Fruit fly (Drosophila melanogaster) whole organism, embryonic: Measurements from ENCODE around the gene swa.

Experiments
- Bgb ChIP-seq: fragments of 200-800 bp; sonication (Bioruptor generic); IDR thresholded peaks from 2 replicates; pipeline ENCODE4 v1.3.6; 2022; ENCODE audit warnings: missing biosample characterization, missing genetic modification characterization; ENCODE audit not compliant: partially characterized antibody
- CG10267 ChIP-seq: fragments of 200-800 bp; sonication (Bioruptor generic); optimal IDR thresholded peaks from 2 replicates; lab custom pipeline; 2018; ENCODE audit warnings: missing biosample characterization, mild to moderate bottlenecking, missing genetic modification characterization, moderate library complexity
- CG10565 ChIP-seq: fragments of 200-800 bp; sonication (Bioruptor generic); optimal IDR thresholded peaks from 3 replicates; lab custom pipeline; 2016; ENCODE audit warnings: missing biosample characterization, mild to moderate bottlenecking, missing genetic modification characterization
- CG10654 ChIP-seq: fragments of 200-800 bp; sonication (Bioruptor generic); optimal IDR thresholded peaks from 2 replicates; lab custom pipeline; 2016; ENCODE audit warnings: missing biosample characterization, missing genetic modification characterization
- CG11247 ChIP-seq: fragments of 200-800 bp; sonication (Bioruptor generic); IDR thresholded peaks from 2 replicates; pipeline ENCODE4 v1.3.6; 2022; ENCODE audit warnings: missing biosample characterization, missing genetic modification characterization
- CG11504 ChIP-seq: fragments of 200-800 bp; sonication (Bioruptor generic); optimal IDR thresholded peaks from 3 replicates; lab custom pipeline; 2019; ENCODE audit warnings: missing biosample characterization, mild to moderate bottlenecking, missing genetic modification characterization, moderate library complexity
- CG12219 ChIP-seq: fragments of 200-800 bp; sonication (Bioruptor generic); optimal IDR thresholded peaks from 3 replicates; lab custom pipeline; 2018; ENCODE audit warnings: missing biosample characterization, mild to moderate bottlenecking, missing genetic modification characterization
- CG13287 ChIP-seq: fragments of 200-800 bp; sonication (Bioruptor generic); IDR thresholded peaks from 2 replicates; pipeline ENCODE4 v1.3.6; 2022; ENCODE audit warnings: missing biosample characterization, missing genetic modification characterization; ENCODE audit not compliant: partially characterized antibody
- CG13424 ChIP-seq: fragments of 200-800 bp; sonication (Bioruptor generic); optimal IDR thresholded peaks from 2 replicates; lab custom pipeline; 2019; ENCODE audit warnings: missing biosample characterization, mild to moderate bottlenecking, missing genetic modification characterization, moderate library complexity
- CG14014 ChIP-seq: fragments of 200-800 bp; sonication (Bioruptor generic); IDR thresholded peaks from 2 replicates; pipeline ENCODE4 v1.3.6; 2022; ENCODE audit warnings: missing biosample characterization, missing genetic modification characterization
- CG17328 ChIP-seq: fragments of 200-800 bp; sonication (Bioruptor generic); IDR thresholded peaks from 2 replicates; pipeline ENCODE4 v1.3.6; 2022; ENCODE audit warnings: missing biosample characterization, missing genetic modification characterization
- CG17361 ChIP-seq: fragments of 200-800 bp; sonication (Bioruptor generic); IDR thresholded peaks from 3 replicates; pipeline ENCODE4 v1.3.6; 2022; ENCODE audit warnings: missing biosample characterization, missing genetic modification characterization
- CG17829 ChIP-seq: fragments of 200-800 bp; optimal IDR thresholded peaks from 2 replicates; lab custom pipeline; 2019; ENCODE audit warnings: missing biosample characterization, mild to moderate bottlenecking, missing genetic modification characterization, moderate library complexity
- CG2199 ChIP-seq: fragments of 200-800 bp; sonication (Bioruptor generic); IDR thresholded peaks from 3 replicates; pipeline ENCODE4 v1.3.6; 2022; ENCODE audit warnings: missing biosample characterization, missing genetic modification characterization
- CG2202 ChIP-seq: fragments of 200-800 bp; sonication (Bioruptor generic); optimal IDR thresholded peaks from 2 replicates; lab custom pipeline; 2018; ENCODE audit warnings: missing biosample characterization, mild to moderate bottlenecking, missing genetic modification characterization
- CG2875 ChIP-seq: fragments of 200-800 bp; sonication (Bioruptor generic); optimal IDR thresholded peaks from 2 replicates; lab custom pipeline; 2017; ENCODE audit warnings: missing biosample characterization, mild to moderate bottlenecking, missing genetic modification characterization, missing genetic modification reagents
- CG3847 ChIP-seq: fragments of 200-800 bp; sonication (Bioruptor generic); IDR thresholded peaks from 2 replicates; pipeline ENCODE4 v1.3.6; 2022; ENCODE audit warnings: missing biosample characterization, missing genetic modification characterization
- CG7987 ChIP-seq: fragments of 200-800 bp; sonication (Bioruptor generic); optimal IDR thresholded peaks from 2 replicates; lab custom pipeline; 2018; ENCODE audit warnings: missing biosample characterization, mild to moderate bottlenecking, missing genetic modification characterization, moderate library complexity
- CG9727 ChIP-seq: fragments of 200-800 bp; sonication (Bioruptor generic); optimal IDR thresholded peaks from 3 replicates; lab custom pipeline; 2017; ENCODE audit warnings: missing biosample characterization, mild to moderate bottlenecking, missing genetic modification characterization
- CTCF ChIP-seq: fragments of 200-800 bp; sonication (Bioruptor generic); optimal IDR thresholded peaks from 2 replicates; lab custom pipeline; 2017; ENCODE audit warnings: missing biosample characterization, mild to moderate bottlenecking, missing genetic modification characterization, moderate library complexity
- CrebB ChIP-seq: fragments of 200-800 bp; sonication (Bioruptor generic); optimal IDR thresholded peaks from 3 replicates; lab custom pipeline; 2018; ENCODE audit warnings: missing biosample characterization, mild to moderate bottlenecking, missing genetic modification characterization
- Dip3 ChIP-seq: fragments of 200-800 bp; sonication (Bioruptor generic); optimal IDR thresholded peaks from 3 replicates; lab custom pipeline; 2016; ENCODE audit warnings: missing biosample characterization, missing genetic modification characterization
- Dll ChIP-seq: fragments of 200-800 bp; sonication (Bioruptor generic); IDR thresholded peaks from 4 replicates; pipeline ENCODE4 v1.3.6; 2022; ENCODE audit warnings: missing biosample characterization, missing genetic modification characterization; ENCODE audit not compliant: partially characterized antibody
- H15 ChIP-seq: fragments of 200-800 bp; sonication (Bioruptor generic); IDR thresholded peaks from 3 replicates; pipeline ENCODE4 v1.3.6; 2022; ENCODE audit warnings: missing biosample characterization, missing genetic modification characterization
- H2.0 ChIP-seq: fragments of 200-800 bp; sonication (Bioruptor generic); IDR thresholded peaks from 2 replicates; pipeline ENCODE4 v1.3.6; 2022; ENCODE audit warnings: missing biosample characterization, missing genetic modification characterization
- HLH4C ChIP-seq: fragments of 200-800 bp; sonication (Bioruptor generic); IDR thresholded peaks from 3 replicates; pipeline ENCODE4 v1.3.6; 2022; ENCODE audit warnings: missing biosample characterization, missing genetic modification characterization; ENCODE audit not compliant: partially characterized antibody
- HLHmδ ChIP-seq: fragments of 200-800 bp; sonication (Bioruptor generic); optimal IDR thresholded peaks from 2 replicates; lab custom pipeline; 2018; ENCODE audit warnings: missing biosample characterization, mild to moderate bottlenecking, missing genetic modification characterization, moderate library complexity
- MBD-R2 ChIP-seq: fragments of 200-800 bp; sonication (Bioruptor generic); IDR thresholded peaks from 2 replicates; pipeline ENCODE4 v1.3.6; 2022; ENCODE audit warnings: missing biosample characterization, missing genetic modification characterization
- MESR4 ChIP-seq: fragments of 200-800 bp; sonication (Bioruptor generic); optimal IDR thresholded peaks from 2 replicates; lab custom pipeline; 2018; ENCODE audit warnings: missing biosample characterization, mild to moderate bottlenecking, missing genetic modification characterization, moderate library complexity
- Mad ChIP-seq: fragments of 200-800 bp; sonication (Bioruptor generic); optimal IDR thresholded peaks from 2 replicates; lab custom pipeline; 2016; ENCODE audit warnings: missing biosample characterization, missing genetic modification characterization
- NfI ChIP-seq: fragments of 200-800 bp; sonication (Bioruptor generic); optimal IDR thresholded peaks from 3 replicates; lab custom pipeline; 2018; ENCODE audit warnings: missing biosample characterization, mild to moderate bottlenecking, missing genetic modification characterization, moderate library complexity
- Xbp1 ChIP-seq: fragments of 200-800 bp; sonication (Bioruptor generic); optimal IDR thresholded peaks from 3 replicates; lab custom pipeline; 2016; ENCODE audit warnings: missing biosample characterization, mild to moderate bottlenecking, missing genetic modification characterization
- Xrp1 ChIP-seq: fragments of 200-800 bp; sonication (Bioruptor generic); IDR thresholded peaks from 2 replicates; pipeline ENCODE4 v1.3.6; 2022; ENCODE audit warnings: missing biosample characterization, missing genetic modification characterization
- bab2 ChIP-seq: fragments of 200-800 bp; sonication (Bioruptor generic); optimal IDR thresholded peaks from 2 replicates; lab custom pipeline; 2016; ENCODE audit warnings: missing biosample characterization, missing genetic modification characterization
- chif ChIP-seq, 2 experiments: fragments of 200-800 bp; sonication (Bioruptor generic); optimal IDR thresholded peaks; 3 replicates each; lab custom pipeline; 2016; ENCODE audit warnings: missing biosample characterization in 2 of 2, missing genetic modification characterization in 2 of 2
- crol ChIP-seq: fragments of 200-800 bp; sonication (Bioruptor generic); IDR thresholded peaks from 2 replicates; pipeline ENCODE4 v1.3.6; 2022; ENCODE audit warnings: missing biosample characterization, missing genetic modification characterization
- dati ChIP-seq: fragments of 200-800 bp; sonication (Bioruptor generic); IDR thresholded peaks from 2 replicates; pipeline ENCODE4 v1.3.6; 2022; ENCODE audit warnings: missing biosample characterization, missing genetic modification characterization
- dpn ChIP-seq, 2 experiments: fragments of 200-800 bp; sonication (Bioruptor generic); optimal IDR thresholded peaks; 3 replicates each; lab custom pipeline; 2016; ENCODE audit warnings: missing biosample characterization in 2 of 2, missing genetic modification characterization in 2 of 2
- ind ChIP-seq: fragments of 200-800 bp; sonication (Bioruptor generic); optimal IDR thresholded peaks from 3 replicates; lab custom pipeline; 2016; ENCODE audit warnings: missing biosample characterization, missing genetic modification characterization
- insv ChIP-seq, 2 experiments: fragments of 200-800 bp; sonication (Bioruptor generic); optimal IDR thresholded peaks; 3 replicates each; lab custom pipeline; 2016 to 2018; ENCODE audit warnings: missing biosample characterization in 2 of 2, missing genetic modification characterization in 2 of 2
- mirr ChIP-seq: fragments of 200-800 bp; sonication (Bioruptor generic); optimal IDR thresholded peaks from 3 replicates; lab custom pipeline; 2018; ENCODE audit warnings: missing biosample characterization, mild to moderate bottlenecking, missing genetic modification characterization
- pan ChIP-seq, 4 experiments: fragments of >200 bp in 3 of 4; fragments of 200-800 bp in 1 of 4; sonication (Bioruptor generic) in 1 of 4; optimal IDR thresholded peaks in 3 of 4; IDR thresholded peaks in 1 of 4; 2 replicates each; pipeline versions ENCODE4 v1.3.6 to Lab custom; 2017 to 2022; ENCODE audit warnings: missing biosample characterization in 2 of 4, missing genetic modification characterization in 2 of 4, mixed read lengths in 1 of 4
- repo ChIP-seq: fragments of 200-800 bp; sonication (Bioruptor generic); optimal IDR thresholded peaks from 2 replicates; lab custom pipeline; 2016; ENCODE audit warnings: missing biosample characterization, missing genetic modification characterization
- ro ChIP-seq: fragments of 200-800 bp; sonication (Bioruptor generic); IDR thresholded peaks from 2 replicates; pipeline ENCODE4 v1.3.6; 2022; ENCODE audit warnings: missing biosample characterization, missing genetic modification characterization
- scrt ChIP-seq: fragments of 200-800 bp; sonication (Bioruptor generic); optimal IDR thresholded peaks from 2 replicates; lab custom pipeline; 2018; ENCODE audit warnings: missing biosample characterization, mild to moderate bottlenecking, missing genetic modification characterization, moderate library complexity
- sima ChIP-seq: fragments of 200-800 bp; sonication (Bioruptor generic); optimal IDR thresholded peaks from 2 replicates; lab custom pipeline; 2016; ENCODE audit warnings: missing biosample characterization, missing genetic modification characterization
- slou ChIP-seq: fragments of 200-800 bp; sonication (Bioruptor generic); optimal IDR thresholded peaks from 3 replicates; lab custom pipeline; 2016; ENCODE audit warnings: missing biosample characterization, missing genetic modification characterization
- tgo ChIP-seq: fragments of 200-800 bp; sonication (Bioruptor generic); IDR thresholded peaks from 3 replicates; pipeline ENCODE4 v1.3.6; 2022; ENCODE audit warnings: missing biosample characterization, missing genetic modification characterization
- vnd ChIP-seq: fragments of 200-800 bp; sonication (Bioruptor generic); IDR thresholded peaks from 3 replicates; pipeline ENCODE4 v1.3.6; 2022; ENCODE audit warnings: missing biosample characterization, missing genetic modification characterization; ENCODE audit not compliant: partially characterized antibody

Gene swa

dm6 chrX:6338738-6339614 lies 26.5 kb downstream of the swa start (continued):
- TF ChIP-seq CG13287 (no peak), H2.0 (GFP tag; lab: Robert Waterston, UW) (no peak), Xrp1 (GFP tag; lab: Robert Waterston, UW) (peak; percentile 22; the same call in 1 of the 2 replicates), HLHmδ (GFP tag; lab: Kevin White, UChicago) (no peak), Xbp1 (GFP tag; lab: Kevin White, UChicago) (peak; percentile 38), CG10654 (GFP tag; lab: Kevin White, UChicago) (no peak), CG12219 (GFP tag; lab: Kevin White, UChicago) (no peak), MESR4 (no peak), Bgb (no peak), slou (GFP tag; lab: Kevin White, UChicago) (no peak), tgo (GFP tag; lab: Robert Waterston, UW) (0 out of 3 replicates have a peak, but pooled peaks have one; percentile 30), CG10565 (GFP tag; lab: Kevin White, UChicago) (no peak), CG7987 (GFP tag; lab: Kevin White, UChicago) (no peak), H15 (GFP tag; lab: Robert Waterston, UW) (peak; percentile 8; the same call in 1 of the 3 replicates), repo (GFP tag; lab: Kevin White, UChicago) (no peak), Dll (GFP tag; lab: Robert Waterston, UW) (no peak), CG2875 (GFP tag; lab: Kevin White, UChicago) (no peak), CG17829 (tag; lab: Kevin White, UChicago) (no peak), dpn (GFP tag; optimal IDR thresholded peaks at IDR 0.05; lab: Kevin White, UChicago) (no peak), CG11247 (GFP tag; lab: Robert Waterston, UW) (0 out of 2 replicates have a peak, but pooled peaks have one; percentile 19), dati (GFP tag; lab: Robert Waterston, UW) (no peak), CG9727 (GFP tag; lab: Kevin White, UChicago) (no peak), CG13424 (peak; percentile 21), ro (GFP tag; lab: Robert Waterston, UW) (no peak), CG3847 (GFP tag; lab: Robert Waterston, UW) (0 out of 2 replicates have a peak, but pooled peaks have one; percentile 13), vnd (GFP tag; lab: Robert Waterston, UW) (no peak), MBD-R2 (GFP tag; lab: Robert Waterston, UW) (no peak), NfI (GFP tag; lab: Kevin White, UChicago) (no peak), ind (GFP tag; lab: Kevin White, UChicago) (peak; percentile 24), CrebB (no peak), chif (GFP tag; optimal IDR thresholded peaks at IDR 0.05; lab: Kevin White, UChicago) (no peak), Mad (GFP tag; lab: Kevin White, UChicago) (no peak), CG10267 (tag; lab: Kevin White, UChicago) (no peak), CG17361 (GFP tag; lab: Robert Waterston, UW) (peak; percentile 41; the same call in 1 of the 3 replicates), HLH4C (GFP tag; lab: Robert Waterston, UW) (no peak), mirr (no peak), CG17328 (GFP tag; lab: Robert Waterston, UW) (no peak), bab2 (GFP tag; lab: Kevin White, UChicago) (no peak), Dip3 (GFP tag; lab: Kevin White, UChicago) (no peak), CTCF (GFP tag; lab: Kevin White, UChicago) (no peak), insv (GFP tag; optimal IDR thresholded peaks at IDR 0.05; lab: Kevin White, UChicago) (no peak), CG14014 (GFP tag; lab: Robert Waterston, UW) (0 out of 2 replicates have a peak, but pooled peaks have one; percentile 38), pan (optimal IDR thresholded peaks at IDR 0.05; lab: Kevin White, UChicago) (no peak), pan (GFP tag; optimal IDR thresholded peaks at IDR 0.05 in 1 of 2, IDR thresholded peaks at IDR 0.05 in 1 of 2) (peak in 1 of 2 experiments; percentile 31), CG11504 (tag; lab: Kevin White, UChicago) (peak; percentile 45), crol (GFP tag; lab: Robert Waterston, UW) (peak; percentile 76), CG2202 (tag; lab: Kevin White, UChicago) (no peak), CG2199 (GFP tag; lab: Robert Waterston, UW) (no peak), sima (GFP tag; lab: Kevin White, UChicago) (no peak), scrt (GFP tag; lab: Kevin White, UChicago) (no peak)
